Fruit fly (Drosophila melanogaster): ENCODE measurements around the gene Usp7.
A peak's percentile ranks its signal among the peaks of the same experiment; 100 is the strongest.

Usp7 gene

dm6 chrX:12007593-12007992, 21.2 kb downstream of the Usp7 start:
- TF ChIP-seq Eip78C (GFP tag) (peak; percentile 71), eg (GFP tag; IDR thresholded peaks at IDR 0.05) (no peak), CG32006 (GFP tag; optimal IDR thresholded peaks at IDR 0.05) (no peak), Hr39 (GFP tag; optimal IDR thresholded peaks at IDR 0.05) (no peak), ss (GFP tag; optimal IDR thresholded peaks at IDR 0.05) (no peak), vri (GFP tag; optimal IDR thresholded peaks at IDR 0.05) (no peak), esn (GFP tag; optimal IDR thresholded peaks at IDR 0.05) (no peak), svp (GFP tag) (peak; percentile 6), CG8119 (GFP tag; IDR thresholded peaks at IDR 0.05) (no peak), Eip93F (GFP tag; optimal IDR thresholded peaks at IDR 0.05) (no peak), pdm3 (GFP tag; optimal IDR thresholded peaks at IDR 0.05) (no peak), topi (GFP tag; optimal IDR thresholded peaks at IDR 0.05) (no peak), CG16779 (tag; optimal IDR thresholded peaks at IDR 0.05) (no peak)

dm6 chrX:12006678-12007441, 22.0 kb downstream of the Usp7 start, which contains the start of gene CG1806:
Gene CG1806, plus strand, starts transcription at chrX:12007176.
- TF ChIP-seq vri (GFP tag; optimal IDR thresholded peaks at IDR 0.05) (peak; percentile 51), acj6 (GFP tag; optimal IDR thresholded peaks at IDR 0.05) (no peak), Ets21C (GFP tag; optimal IDR thresholded peaks at IDR 0.05) (no peak), lz (GFP tag; optimal IDR thresholded peaks at IDR 0.05) (no peak), CG8119 (GFP tag; IDR thresholded peaks at IDR 0.05) (peak; percentile 57; the same call in 2 of the 3 replicates), CG11762 (GFP tag; optimal IDR thresholded peaks at IDR 0.05; ENCODE audit: insufficient read depth) (no peak), Met (GFP tag; optimal IDR thresholded peaks at IDR 0.05) (no peak), CG15336 (GFP tag; IDR thresholded peaks at IDR 0.05) (peak; percentile 68; the same call in 1 of the 2 replicates), Hr39 (GFP tag; optimal IDR thresholded peaks at IDR 0.05) (no peak), Hr4 (GFP tag; optimal IDR thresholded peaks at IDR 0.05) (no peak), cyc (GFP tag; optimal IDR thresholded peaks at IDR 0.05) (no peak), achi (GFP tag; optimal IDR thresholded peaks at IDR 0.05) (peak; percentile 15), Smox (GFP tag; optimal IDR thresholded peaks at IDR 0.05) (no peak), Eip93F (GFP tag; optimal IDR thresholded peaks at IDR 0.05) (no peak), dsx (GFP tag; optimal IDR thresholded peaks at IDR 0.05; ENCODE audit: poor library complexity, severe bottlenecking) (peak; percentile 30), CG1621 (tag; optimal IDR thresholded peaks at IDR 0.05) (no peak), svp (GFP tag) (peak; percentile 43), Ets96B (tag; optimal IDR thresholded peaks at IDR 0.05) (peak; percentile 40), CG9139 (GFP tag; optimal IDR thresholded peaks at IDR 0.05) (peak; percentile 47), spab (GFP tag; optimal IDR thresholded peaks at IDR 0.05) (peak; percentile 33), CG10631 (GFP tag; optimal IDR thresholded peaks at IDR 0.05) (no peak), Sox15 (GFP tag; optimal IDR thresholded peaks at IDR 0.05) (no peak), CG3032 (tag; optimal IDR thresholded peaks at IDR 0.05) (peak; percentile 25), fd59A (GFP tag; optimal IDR thresholded peaks at IDR 0.05) (no peak), eg (GFP tag; IDR thresholded peaks at IDR 0.05) (peak; percentile 72), CG32006 (GFP tag; optimal IDR thresholded peaks at IDR 0.05) (peak; percentile 11), CG6276 (GFP tag; optimal IDR thresholded peaks at IDR 0.05) (peak; percentile 68), ss (GFP tag; optimal IDR thresholded peaks at IDR 0.05) (peak; percentile 49 to 82), Eip75B (GFP tag; optimal IDR thresholded peaks at IDR 0.05) (peak; percentile 36), CG10669 (GFP tag; optimal IDR thresholded peaks at IDR 0.05) (peak; percentile 32), CG3919 (GFP tag; optimal IDR thresholded peaks at IDR 0.05) (no peak), OdsH (GFP tag; optimal IDR thresholded peaks at IDR 0.05) (no peak), CG8319 (GFP tag; optimal IDR thresholded peaks at IDR 0.05) (no peak), CG4318 (GFP tag; optimal IDR thresholded peaks at IDR 0.05) (no peak), CG34406 (GFP tag; optimal IDR thresholded peaks at IDR 0.05) (no peak), CG11294 (GFP tag; IDR thresholded peaks at IDR 0.05) (no peak), topi (GFP tag; optimal IDR thresholded peaks at IDR 0.05) (peak; percentile 10), CG6792 (GFP tag; optimal IDR thresholded peaks at IDR 0.05) (no peak), salr (GFP tag; optimal IDR thresholded peaks at IDR 0.05) (peak in 1 of 2 experiments; percentile 37), Blimp-1 (GFP tag; optimal IDR thresholded peaks at IDR 0.05) (no peak), CG7368 (GFP tag; optimal IDR thresholded peaks at IDR 0.05) (no peak), Sox14 (GFP tag; optimal IDR thresholded peaks at IDR 0.05) (no peak), net (GFP tag; optimal IDR thresholded peaks at IDR 0.05) (peak; percentile 29), pdm3 (GFP tag; optimal IDR thresholded peaks at IDR 0.05) (peak; percentile 6)
